Fruit fly (Drosophila melanogaster) whole organism, embryonic: Measurements from ENCODE around the gene CG45081.

Source experiments
- ATbp ChIP-seq: fragments of 200-800 bp; sonication (Bioruptor generic); optimal IDR thresholded peaks from 2 replicates; lab custom pipeline; 2017; ENCODE audit warnings: missing biosample characterization, mild to moderate bottlenecking, missing genetic modification characterization, missing genetic modification reagents
- Adf1 ChIP-seq: fragments of 200-800 bp; sonication (Bioruptor generic); IDR thresholded peaks from 2 replicates; pipeline ENCODE4 v1.3.6; 2022; ENCODE audit warnings: missing biosample characterization, missing genetic modification characterization
- CG10147 ChIP-seq: fragments of 200-800 bp; sonication (Bioruptor generic); optimal IDR thresholded peaks from 2 replicates; lab custom pipeline; 2019; ENCODE audit warnings: missing biosample characterization, mild to moderate bottlenecking, missing genetic modification characterization, moderate library complexity
- CG10267 ChIP-seq: fragments of 200-800 bp; sonication (Bioruptor generic); optimal IDR thresholded peaks from 2 replicates; lab custom pipeline; 2018; ENCODE audit warnings: missing biosample characterization, mild to moderate bottlenecking, missing genetic modification characterization, moderate library complexity
- CG10431 ChIP-seq: fragments of 200-800 bp; sonication (Bioruptor generic); optimal IDR thresholded peaks from 3 replicates; lab custom pipeline; 2018; ENCODE audit warnings: missing biosample characterization, mild to moderate bottlenecking, missing genetic modification characterization
- CG11504 ChIP-seq: fragments of 200-800 bp; sonication (Bioruptor generic); optimal IDR thresholded peaks from 3 replicates; lab custom pipeline; 2019; ENCODE audit warnings: missing biosample characterization, mild to moderate bottlenecking, missing genetic modification characterization, moderate library complexity
- CG12155 ChIP-seq: fragments of 200-800 bp; sonication (Bioruptor generic); optimal IDR thresholded peaks from 3 replicates; lab custom pipeline; 2016; ENCODE audit warnings: missing biosample characterization, missing genetic modification characterization
- CG12391 ChIP-seq: fragments of 200-800 bp; sonication (Bioruptor generic); optimal IDR thresholded peaks from 3 replicates; lab custom pipeline; 2018; ENCODE audit warnings: missing biosample characterization, mild to moderate bottlenecking, missing genetic modification characterization, moderate library complexity
- CG14014 ChIP-seq: fragments of 200-800 bp; sonication (Bioruptor generic); IDR thresholded peaks from 2 replicates; pipeline ENCODE4 v1.3.6; 2022; ENCODE audit warnings: missing biosample characterization, missing genetic modification characterization
- CG15514 ChIP-seq: fragments of 200-800 bp; sonication (Bioruptor generic); optimal IDR thresholded peaks from 3 replicates; lab custom pipeline; 2017; ENCODE audit warnings: missing biosample characterization, missing genetic modification characterization, mild to moderate bottlenecking, moderate library complexity, missing genetic modification reagents
- CG17361 ChIP-seq: fragments of 200-800 bp; sonication (Bioruptor generic); IDR thresholded peaks from 3 replicates; pipeline ENCODE4 v1.3.6; 2022; ENCODE audit warnings: missing biosample characterization, missing genetic modification characterization
- CG17829 ChIP-seq: fragments of 200-800 bp; optimal IDR thresholded peaks from 2 replicates; lab custom pipeline; 2019; ENCODE audit warnings: missing biosample characterization, mild to moderate bottlenecking, missing genetic modification characterization, moderate library complexity
- CG1832 ChIP-seq: fragments of 200-800 bp; sonication (Bioruptor generic); optimal IDR thresholded peaks from 2 replicates; lab custom pipeline; 2017; ENCODE audit warnings: missing biosample characterization, mild to moderate bottlenecking, missing genetic modification characterization, inconsistent platforms
- CG2678 ChIP-seq: fragments of 200-800 bp; sonication (Bioruptor generic); optimal IDR thresholded peaks from 3 replicates; lab custom pipeline; 2019; ENCODE audit warnings: missing biosample characterization, mild to moderate bottlenecking, missing genetic modification characterization, moderate library complexity
- CG2712 ChIP-seq: fragments of 200-800 bp; optimal IDR thresholded peaks from 3 replicates; lab custom pipeline; 2019; ENCODE audit warnings: missing biosample characterization, mild to moderate bottlenecking, missing genetic modification characterization, moderate library complexity
- CG31441 ChIP-seq: fragments of 200-800 bp; sonication (Bioruptor generic); IDR thresholded peaks from 2 replicates; pipeline ENCODE4 v1.3.6; 2022; ENCODE audit warnings: missing biosample characterization, missing genetic modification characterization
- CG42726 ChIP-seq: fragments of 200-800 bp; sonication (Bioruptor generic); IDR thresholded peaks from 2 replicates; pipeline ENCODE4 v1.3.6; 2022; ENCODE audit warnings: missing biosample characterization, missing genetic modification characterization; ENCODE audit not compliant: partially characterized antibody
- CG4820 ChIP-seq: fragments of 200-800 bp; sonication (Bioruptor generic); optimal IDR thresholded peaks from 3 replicates; lab custom pipeline; 2016; ENCODE audit warnings: missing biosample characterization, missing genetic modification characterization
- CG5953 ChIP-seq: fragments of 200-800 bp; sonication (Bioruptor generic); IDR thresholded peaks from 2 replicates; pipeline ENCODE4 v1.3.6; 2022; ENCODE audit warnings: missing biosample characterization, missing genetic modification characterization
- CG6854 ChIP-seq: fragments of 200-800 bp; sonication (Bioruptor generic); optimal IDR thresholded peaks from 3 replicates; lab custom pipeline; 2017; ENCODE audit warnings: missing biosample characterization, mild to moderate bottlenecking, missing genetic modification characterization
- CG7556 ChIP-seq: fragments of 200-800 bp; sonication (Bioruptor generic); optimal IDR thresholded peaks from 2 replicates; lab custom pipeline; 2017; ENCODE audit warnings: missing biosample characterization, mild to moderate bottlenecking, missing genetic modification characterization
- CG8388 ChIP-seq: fragments of 200-800 bp; sonication (Bioruptor generic); optimal IDR thresholded peaks from 2 replicates; lab custom pipeline; 2019; ENCODE audit warnings: missing biosample characterization, mild to moderate bottlenecking, missing genetic modification characterization, moderate library complexity
- CG8924 ChIP-seq: fragments of 200-800 bp; optimal IDR thresholded peaks from 3 replicates; lab custom pipeline; 2019; ENCODE audit warnings: missing biosample characterization, mild to moderate bottlenecking, missing genetic modification characterization, moderate library complexity
- CG9437 ChIP-seq: fragments of 200-800 bp; sonication (Bioruptor generic); optimal IDR thresholded peaks from 2 replicates; lab custom pipeline; 2018; ENCODE audit warnings: missing biosample characterization, mild to moderate bottlenecking, missing genetic modification characterization
- CrebB ChIP-seq: fragments of 200-800 bp; sonication (Bioruptor generic); optimal IDR thresholded peaks from 3 replicates; lab custom pipeline; 2018; ENCODE audit warnings: missing biosample characterization, mild to moderate bottlenecking, missing genetic modification characterization
- D19A ChIP-seq: fragments of 200-800 bp; optimal IDR thresholded peaks from 3 replicates; lab custom pipeline; 2019; ENCODE audit warnings: missing biosample characterization, mild to moderate bottlenecking, missing genetic modification characterization, moderate library complexity
- HHEX ChIP-seq: fragments of 200-800 bp; sonication (Bioruptor generic); optimal IDR thresholded peaks from 3 replicates; lab custom pipeline; 2017; ENCODE audit warnings: missing biosample characterization, mild to moderate bottlenecking, missing genetic modification characterization, missing genetic modification reagents
- Hand ChIP-seq: fragments of 200-800 bp; sonication (Bioruptor generic); optimal IDR thresholded peaks from 2 replicates; lab custom pipeline; 2017; ENCODE audit warnings: mild to moderate bottlenecking, missing biosample characterization, missing genetic modification reagents, missing genetic modification characterization
- Hr51 ChIP-seq, 2 experiments: fragments of 200-800 bp; sonication (Bioruptor generic); optimal IDR thresholded peaks; 2 replicates in 1 of 2; 3 replicates in 1 of 2; lab custom pipeline; 2016 to 2018; ENCODE audit warnings: missing biosample characterization in 2 of 2, missing genetic modification characterization in 2 of 2, mild to moderate bottlenecking in 1 of 2, moderate library complexity in 1 of 2
- Meics ChIP-seq: fragments of 200-800 bp; sonication (Bioruptor generic); optimal IDR thresholded peaks from 2 replicates; lab custom pipeline; 2017; ENCODE audit warnings: missing biosample characterization, mild to moderate bottlenecking, missing genetic modification characterization
- PHDP ChIP-seq: fragments of 200-800 bp; sonication (Bioruptor generic); optimal IDR thresholded peaks from 3 replicates; lab custom pipeline; 2018; ENCODE audit warnings: missing biosample characterization, mild to moderate bottlenecking, missing genetic modification characterization, moderate library complexity
- Ptx1 ChIP-seq: fragments of 200-800 bp; sonication (Bioruptor generic); IDR thresholded peaks from 2 replicates; pipeline ENCODE4 v1.3.6; 2022; ENCODE audit warnings: missing biosample characterization, missing genetic modification characterization
- bsh ChIP-seq, 2 experiments: fragments of 200-800 bp; sonication (Bioruptor generic); optimal IDR thresholded peaks; 2 replicates each; lab custom pipeline; 2017 to 2018; ENCODE audit warnings: mild to moderate bottlenecking in 2 of 2, missing biosample characterization in 2 of 2, missing genetic modification characterization in 2 of 2, moderate library complexity in 1 of 2
- dmrt11E ChIP-seq: fragments of 200-800 bp; sonication (Bioruptor generic); optimal IDR thresholded peaks from 3 replicates; lab custom pipeline; 2018; ENCODE audit warnings: missing biosample characterization, mild to moderate bottlenecking, missing genetic modification characterization, moderate library complexity
- dysf ChIP-seq: fragments of 200-800 bp; sonication (Bioruptor generic); IDR thresholded peaks from 3 replicates; pipeline ENCODE4 v1.3.6; 2022; ENCODE audit warnings: missing biosample characterization, missing genetic modification characterization
- fd96Cb ChIP-seq: fragments of 200-800 bp; sonication (Bioruptor generic); optimal IDR thresholded peaks from 2 replicates; lab custom pipeline; 2018; ENCODE audit warnings: missing biosample characterization, mild to moderate bottlenecking, missing genetic modification characterization, moderate library complexity
- fru ChIP-seq: fragments of >200 bp; optimal IDR thresholded peaks from 2 replicates; lab custom pipeline; 2017
- gem ChIP-seq: fragments of 200-800 bp; sonication (Bioruptor generic); optimal IDR thresholded peaks from 2 replicates; lab custom pipeline; 2019; ENCODE audit warnings: missing biosample characterization, mild to moderate bottlenecking, missing genetic modification characterization, moderate library complexity
- lmd ChIP-seq: fragments of 200-800 bp; sonication (Bioruptor generic); IDR thresholded peaks from 2 replicates; pipeline ENCODE4 v1.3.6; 2022; ENCODE audit warnings: missing biosample characterization, missing genetic modification characterization
- lola ChIP-seq, 3 experiments: fragments of >200 bp in 2 of 3; fragments of 200-800 bp in 1 of 3; sonication (Bioruptor generic) in 1 of 3; optimal IDR thresholded peaks; 2 replicates each; lab custom pipeline; 2017 to 2019; ENCODE audit warnings: missing biosample characterization in 3 of 3, missing genetic modification characterization in 3 of 3, mild to moderate bottlenecking in 1 of 3, moderate library complexity in 1 of 3
- mam ChIP-seq: fragments of 200-800 bp; sonication (Bioruptor generic); optimal IDR thresholded peaks from 3 replicates; lab custom pipeline; 2016; ENCODE audit warnings: missing biosample characterization, missing genetic modification characterization
- onecut ChIP-seq: fragments of 200-800 bp; sonication (Bioruptor generic); IDR thresholded peaks from 2 replicates; pipeline ENCODE4 v1.3.6; 2022; ENCODE audit warnings: missing biosample characterization, missing genetic modification characterization
- pho ChIP-seq: fragments of 200-800 bp; sonication (Bioruptor generic); optimal IDR thresholded peaks from 2 replicates; lab custom pipeline; 2016; ENCODE audit warnings: missing biosample characterization, missing genetic modification characterization
- pnt ChIP-seq: fragments of 200-800 bp; sonication (Bioruptor generic); optimal IDR thresholded peaks from 3 replicates; lab custom pipeline; 2016; ENCODE audit warnings: missing biosample characterization, missing genetic modification characterization
- unpg ChIP-seq: fragments of 200-800 bp; sonication (Bioruptor generic); optimal IDR thresholded peaks from 3 replicates; lab custom pipeline; 2018; ENCODE audit warnings: missing biosample characterization, mild to moderate bottlenecking, missing genetic modification characterization, moderate library complexity
- vvl ChIP-seq: fragments of 200-800 bp; sonication (Bioruptor generic); IDR thresholded peaks from 2 replicates; pipeline ENCODE4 v1.3.6; 2022; ENCODE audit warnings: missing biosample characterization, missing genetic modification characterization

The CG45081 gene

DNA sequence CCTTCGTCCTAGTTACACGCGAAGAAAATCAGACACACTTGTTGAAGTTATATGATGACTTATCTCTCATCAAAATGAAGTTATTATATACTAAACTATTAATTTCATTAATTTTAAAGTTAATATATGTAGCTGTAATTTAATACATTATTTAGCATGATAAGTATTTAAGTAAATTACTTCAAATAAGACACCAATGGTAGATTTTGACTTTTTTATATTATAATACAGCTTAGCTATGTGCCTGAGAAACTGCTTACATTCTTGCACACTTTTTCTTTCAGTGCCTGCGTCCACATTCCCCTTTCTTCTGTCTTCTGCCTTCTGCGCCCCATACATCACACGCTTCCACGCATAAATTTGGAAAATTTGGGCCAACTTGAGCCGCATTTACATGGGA lies 14.2 kb upstream of the CG45081 start (continued):
- TF ChIP-seq CG42726 (no peak), fru (no peak), CG31441 (GFP tag; lab: Robert Waterston, UW) (peak; percentile 45; the same call in 1 of the 2 replicates), CG8388 (peak; percentile 41), Meics (GFP tag; lab: Kevin White, UChicago) (peak; percentile 33), CG2712 (tag; lab: Kevin White, UChicago) (peak; percentile 55), CG6854 (GFP tag; lab: Kevin White, UChicago) (peak; percentile 15), dysf (GFP tag; lab: Robert Waterston, UW) (0 out of 3 replicates have a peak, but pooled peaks have one; percentile 29), gem (tag; lab: Kevin White, UChicago) (peak; percentile 69), unpg (GFP tag; lab: Kevin White, UChicago) (peak; percentile 24), pho (GFP tag; lab: Kevin White, UChicago) (no peak), CG12391 (tag; lab: Kevin White, UChicago) (peak; percentile 42), CG5953 (GFP tag; lab: Robert Waterston, UW) (no peak), Hr51 (GFP tag; optimal IDR thresholded peaks at IDR 0.05; lab: Kevin White, UChicago) (peak in 1 of 2 experiments; percentile 56), CG10267 (tag; lab: Kevin White, UChicago) (peak; percentile 19), mam (GFP tag; lab: Kevin White, UChicago) (no peak), PHDP (tag; lab: Kevin White, UChicago) (peak; percentile 36), CG7556 (GFP tag; lab: Kevin White, UChicago) (peak; percentile 67), CG10431 (GFP tag; lab: Kevin White, UChicago) (peak; percentile 71), bsh (GFP tag; optimal IDR thresholded peaks at IDR 0.05; lab: Kevin White, UChicago) (peak in 1 of 2 experiments; percentile 47), CG1832 (GFP tag; lab: Kevin White, UChicago) (no peak), dmrt11E (tag; lab: Kevin White, UChicago) (peak; percentile 1), CG17361 (peak; percentile 67; the same call in 2 of the 3 replicates), CG4820 (GFP tag; lab: Kevin White, UChicago) (peak; percentile 11), CrebB (tag; lab: Kevin White, UChicago) (no peak), lmd (0 out of 2 replicates have a peak, but pooled peaks have one; percentile 12), CG14014 (GFP tag; lab: Robert Waterston, UW) (0 out of 2 replicates have a peak, but pooled peaks have one; percentile 10), lola (GFP tag; optimal IDR thresholded peaks at IDR 0.05; lab: Kevin White, UChicago) (peak in 1 of 3 experiments; percentile 23), fd96Cb (tag; lab: Kevin White, UChicago) (peak; percentile 41), CG12155 (GFP tag; lab: Kevin White, UChicago) (no peak), CG11504 (peak; percentile 71), CG10147 (GFP tag; lab: Kevin White, UChicago) (peak; percentile 26), ATbp (peak; percentile 1), CG8924 (tag; lab: Kevin White, UChicago) (peak; percentile 50), D19A (peak; percentile 44), Hand (GFP tag; lab: Kevin White, UChicago) (no peak), CG9437 (GFP tag; lab: Kevin White, UChicago) (peak; percentile 16), vvl (GFP tag; lab: Robert Waterston, UW) (0 out of 2 replicates have a peak, but pooled peaks have one; percentile 13), onecut (GFP tag; lab: Robert Waterston, UW) (no peak), CG2678 (tag; lab: Kevin White, UChicago) (peak; percentile 64), Ptx1 (GFP tag; lab: Robert Waterston, UW) (0 out of 2 replicates have a peak, but pooled peaks have one; percentile 28), pnt (GFP tag; lab: Kevin White, UChicago) (no peak), Adf1 (GFP tag; lab: Robert Waterston, UW) (no peak), CG15514 (GFP tag; lab: Kevin White, UChicago) (peak; percentile 13), HHEX (GFP tag; lab: Kevin White, UChicago) (no peak), CG17829 (peak; percentile 17)
